Worm (Caenorhabditis elegans) whole organism, young adult: Measurements from ENCODE around the gene F42A10.5.
A peak's percentile ranks its signal among the peaks of the same experiment; 100 is the strongest.

ENCODE experiments used
- B0019.2 ChIP-seq: fragments of 200-800 bp; sonication (Bioruptor generic); conservative IDR thresholded peaks from 2 replicates; pipeline ENCODE4 v1.3.6; 2022; ENCODE audit warnings: missing genetic modification reagents, missing genetic modification characterization, missing compliant biosample characterization
- B0261.1 ChIP-seq: sonication (generic microtip); optimal IDR thresholded peaks from 2 replicates; lab custom pipeline; 2016; ENCODE audit warnings: mild to moderate bottlenecking, missing genetic modification characterization, moderate library complexity, missing compliant biosample characterization
- C06A6.2 ChIP-seq: fragments of 200-800 bp; sonication (Bioruptor generic); conservative IDR thresholded peaks from 2 replicates; pipeline ENCODE4 v1.3.6; 2022; ENCODE audit warnings: missing genetic modification characterization, missing compliant biosample characterization
- C17E4.6 ChIP-seq: fragments of 200-800 bp; sonication (Bioruptor generic); IDR thresholded peaks from 2 replicates; pipeline ENCODE4 v1.3.6; 2022; ENCODE audit warnings: missing genetic modification reagents, missing genetic modification characterization, missing compliant biosample characterization
- F10E7.11 ChIP-seq: sonication (generic microtip); optimal IDR thresholded peaks from 2 replicates; lab custom pipeline; 2017; ENCODE audit warnings: mild to moderate bottlenecking, missing genetic modification characterization, moderate library complexity, missing compliant biosample characterization
- F22D6.2 ChIP-seq: sonication (generic microtip); optimal IDR thresholded peaks from 2 replicates; lab custom pipeline; 2016; ENCODE audit warnings: mild to moderate bottlenecking, missing genetic modification characterization, missing compliant biosample characterization
- F57A8.1 ChIP-seq: fragments of 200-800 bp; sonication (Bioruptor generic); optimal IDR thresholded peaks from 2 replicates; lab custom pipeline; 2018; ENCODE audit warnings: mild to moderate bottlenecking, missing genetic modification characterization, moderate library complexity, missing compliant biosample characterization
- F57C9.4 ChIP-seq: sonication (generic microtip); optimal IDR thresholded peaks from 2 replicates; lab custom pipeline; 2017; ENCODE audit warnings: mild to moderate bottlenecking, missing genetic modification characterization, missing compliant biosample characterization
- T07F8.4 ChIP-seq: sonication (generic microtip); optimal IDR thresholded peaks from 2 replicates; lab custom pipeline; 2016; ENCODE audit warnings: mild to moderate bottlenecking, missing genetic modification characterization, moderate library complexity, missing compliant biosample characterization
- Y53F4B.3 ChIP-seq: fragments of 200-800 bp; sonication (Bioruptor generic); IDR thresholded peaks from 2 replicates; pipeline ENCODE4 v1.3.6; 2022; ENCODE audit warnings: missing genetic modification reagents, missing genetic modification characterization, missing compliant biosample characterization
- Y56A3A.18 ChIP-seq: fragments of 200-800 bp; sonication (Bioruptor generic); IDR thresholded peaks from 2 replicates; pipeline ENCODE4 v1.3.6; 2022; ENCODE audit warnings: missing genetic modification reagents, missing genetic modification characterization, missing compliant biosample characterization
- Y95B8A.8 ChIP-seq: fragments of 200-800 bp; sonication (Bioruptor generic); IDR thresholded peaks from 2 replicates; pipeline ENCODE4 v1.3.6; 2022; ENCODE audit warnings: missing genetic modification reagents, missing genetic modification characterization, missing compliant biosample characterization
- aptf-2 ChIP-seq: fragments of 200-800 bp; sonication (Bioruptor generic); conservative IDR thresholded peaks from 2 replicates; pipeline ENCODE4 v1.3.6; 2022; ENCODE audit warnings: missing genetic modification reagents, missing genetic modification characterization, missing compliant biosample characterization
- attf-3 ChIP-seq: fragments of 200-800 bp; sonication (Bioruptor generic); conservative IDR thresholded peaks from 2 replicates; pipeline ENCODE4 v1.3.6; 2022; ENCODE audit warnings: missing genetic modification reagents, missing genetic modification characterization, missing compliant biosample characterization
- attf-6 ChIP-seq: fragments of 200-800 bp; sonication (Bioruptor generic); IDR thresholded peaks from 2 replicates; pipeline ENCODE4 v1.3.6; 2022; ENCODE audit warnings: missing genetic modification reagents, missing genetic modification characterization, missing compliant biosample characterization
- bed-2 ChIP-seq: fragments of 200-800 bp; sonication (Bioruptor generic); IDR thresholded peaks from 2 replicates; pipeline ENCODE4 v1.3.6; 2022; ENCODE audit warnings: missing genetic modification reagents, missing genetic modification characterization, missing compliant biosample characterization
- ccch-3 ChIP-seq: fragments of 200-800 bp; sonication (Bioruptor generic); optimal IDR thresholded peaks from 2 replicates; lab custom pipeline; 2018; ENCODE audit warnings: mild to moderate bottlenecking, missing genetic modification characterization, missing compliant biosample characterization
- ceh-27 ChIP-seq: fragments of 200-800 bp; sonication (Bioruptor generic); optimal IDR thresholded peaks from 2 replicates; lab custom pipeline; 2018; ENCODE audit warnings: mild to moderate bottlenecking, missing genetic modification characterization, moderate library complexity, missing compliant biosample characterization
- ceh-58 ChIP-seq: fragments of 200-800 bp; sonication (Bioruptor generic); IDR thresholded peaks from 2 replicates; pipeline ENCODE4 v1.3.6; 2022; ENCODE audit warnings: missing genetic modification characterization, missing compliant biosample characterization
- chd-7 ChIP-seq: sonication (generic microtip); optimal IDR thresholded peaks from 2 replicates; lab custom pipeline; 2016; ENCODE audit warnings: mild to moderate bottlenecking, missing genetic modification characterization, moderate library complexity, missing compliant biosample characterization
- die-1 ChIP-seq: sonication (generic microtip); optimal IDR thresholded peaks from 2 replicates; lab custom pipeline; 2016; ENCODE audit warnings: missing genotype, mild to moderate bottlenecking, missing genetic modification characterization, missing compliant biosample characterization
- dpl-1 ChIP-seq: fragments of 150-350 bp; optimal IDR thresholded peaks from 2 replicates; lab custom pipeline; 2014; ENCODE audit warnings: missing biosample characterization, missing genetic modification reagents, missing genetic modification characterization
- efl-1 ChIP-seq: fragments of 150-350 bp; optimal IDR thresholded peaks from 2 replicates; lab custom pipeline; 2014; ENCODE audit warnings: missing biosample characterization, missing genetic modification reagents, missing genetic modification characterization
- egl-18 ChIP-seq: fragments of 200-800 bp; sonication (Bioruptor generic); IDR thresholded peaks from 2 replicates; pipeline ENCODE4 v1.3.6; 2022; ENCODE audit warnings: missing genetic modification reagents, missing genetic modification characterization, missing compliant biosample characterization
- ekl-4 ChIP-seq: fragments of 200-800 bp; sonication (Bioruptor generic); IDR thresholded peaks from 2 replicates; pipeline ENCODE4 v1.3.6; 2022; ENCODE audit warnings: missing genetic modification reagents, missing genetic modification characterization, missing compliant biosample characterization
- fkh-3 ChIP-seq: sonication (generic microtip); optimal IDR thresholded peaks from 2 replicates; lab custom pipeline; 2016; ENCODE audit warnings: mild to moderate bottlenecking, missing genetic modification characterization, missing compliant biosample characterization
- hlh-26 ChIP-seq: fragments of 200-800 bp; sonication (Bioruptor generic); conservative IDR thresholded peaks from 2 replicates; pipeline ENCODE4 v1.3.6; 2022; ENCODE audit warnings: missing genetic modification reagents, missing genetic modification characterization, missing compliant biosample characterization
- hmg-1.2 ChIP-seq: fragments of 200-800 bp; sonication (Bioruptor generic); IDR thresholded peaks from 2 replicates; pipeline ENCODE4 v1.3.6; 2022; ENCODE audit warnings: missing genetic modification reagents, missing genetic modification characterization, missing compliant biosample characterization
- hsf-1 ChIP-seq: fragments of 200-800 bp; sonication (Bioruptor generic); IDR thresholded peaks from 2 replicates; pipeline ENCODE4 v1.3.6; 2022; ENCODE audit warnings: missing genetic modification reagents, missing genetic modification characterization, missing compliant biosample characterization
- lin-35 ChIP-seq, 3 experiments: fragments of 150-350 bp in 2 of 3; sonication (generic microtip) in 1 of 3; optimal IDR thresholded peaks; 2 replicates each; lab custom pipeline; 2014 to 2018; ENCODE audit warnings: missing biosample characterization in 3 of 3, missing genetic modification characterization in 3 of 3, missing genetic modification reagents in 3 of 3
- lin-54 ChIP-seq: fragments of 200-800 bp; sonication (Bioruptor generic); optimal IDR thresholded peaks from 2 replicates; lab custom pipeline; 2018; ENCODE audit warnings: mild to moderate bottlenecking, missing genetic modification characterization, missing compliant biosample characterization
- lir-1 ChIP-seq: fragments of 200-800 bp; sonication (Bioruptor generic); conservative IDR thresholded peaks from 2 replicates; pipeline ENCODE4 v1.3.6; 2022; ENCODE audit warnings: missing genetic modification reagents, missing genetic modification characterization, missing compliant biosample characterization
- lsl-1 ChIP-seq: fragments of 200-800 bp; sonication (Bioruptor generic); optimal IDR thresholded peaks from 2 replicates; lab custom pipeline; 2018; ENCODE audit warnings: mild to moderate bottlenecking, missing genetic modification characterization, moderate library complexity, missing compliant biosample characterization
- madf-10 ChIP-seq: sonication (generic microtip); optimal IDR thresholded peaks from 2 replicates; lab custom pipeline; 2016; ENCODE audit warnings: mild to moderate bottlenecking, missing genetic modification characterization, missing compliant biosample characterization
- madf-3 ChIP-seq: fragments of 200-800 bp; sonication (Bioruptor generic); IDR thresholded peaks from 2 replicates; pipeline ENCODE4 v1.3.6; 2022; ENCODE audit warnings: missing genetic modification reagents, missing genetic modification characterization, missing compliant biosample characterization
- madf-6 ChIP-seq: fragments of 200-800 bp; sonication (Bioruptor generic); IDR thresholded peaks from 2 replicates; pipeline ENCODE4 v1.3.6; 2022; ENCODE audit warnings: missing genetic modification reagents, missing genetic modification characterization, missing compliant biosample characterization
- madf-8 ChIP-seq: fragments of 200-800 bp; sonication (Bioruptor generic); conservative IDR thresholded peaks from 2 replicates; pipeline ENCODE4 v1.3.6; 2022; ENCODE audit warnings: missing genetic modification reagents, missing genetic modification characterization, missing compliant biosample characterization
- mxl-1 ChIP-seq: sonication (generic microtip); optimal IDR thresholded peaks from 2 replicates; lab custom pipeline; 2016; ENCODE audit warnings: missing genetic modification characterization, missing compliant biosample characterization
- nfya-1 ChIP-seq: sonication (generic microtip); optimal IDR thresholded peaks from 2 replicates; lab custom pipeline; 2017; ENCODE audit warnings: antibody characterized with exemption, missing compliant biosample characterization, missing genetic modification characterization, borderline replicate concordance; ENCODE audit not compliant: insufficient read depth
- nfyb-1 ChIP-seq: fragments of 200-800 bp; sonication (Bioruptor generic); IDR thresholded peaks from 2 replicates; pipeline ENCODE4 v1.3.6; 2022; ENCODE audit warnings: missing genetic modification reagents, missing genetic modification characterization, missing compliant biosample characterization
- nhr-120 ChIP-seq: fragments of 200-800 bp; sonication (Bioruptor generic); IDR thresholded peaks from 2 replicates; pipeline ENCODE4 v1.3.6; 2022; ENCODE audit warnings: missing genetic modification characterization, missing compliant biosample characterization
- nhr-80 ChIP-seq: sonication (generic microtip); optimal IDR thresholded peaks from 2 replicates; lab custom pipeline; 2016; ENCODE audit warnings: missing genetic modification characterization, missing compliant biosample characterization
- pha-4 ChIP-seq: fragments of 150-350 bp; sonication (generic microtip); optimal IDR thresholded peaks from 2 replicates; lab custom pipeline; 2014; ENCODE audit warnings: missing biosample characterization, missing genetic modification reagents, missing genetic modification characterization
- rec-8 ChIP-seq, 2 experiments: sonication (generic microtip); optimal IDR thresholded peaks; 2 replicates each; lab custom pipeline; 2016; ENCODE audit warnings: mild to moderate bottlenecking in 2 of 2, missing genetic modification characterization in 2 of 2, missing genetic modification reagents in 2 of 2, missing genotype in 2 of 2, missing biosample characterization in 1 of 2, missing compliant biosample characterization in 1 of 2, moderate library complexity in 1 of 2
- snpc-3.4 ChIP-seq: sonication (generic microtip); optimal IDR thresholded peaks from 2 replicates; lab custom pipeline; 2017; ENCODE audit warnings: missing genetic modification characterization, mild to moderate bottlenecking, missing compliant biosample characterization, antibody characterized with exemption, moderate library complexity, missing genotype, missing genetic modification reagents
- somi-1 ChIP-seq: fragments of 200-800 bp; sonication (Bioruptor generic); optimal IDR thresholded peaks from 2 replicates; lab custom pipeline; 2018; ENCODE audit warnings: mild to moderate bottlenecking, missing genetic modification characterization, missing compliant biosample characterization
- xnd-1 ChIP-seq: sonication (generic microtip); optimal IDR thresholded peaks from 2 replicates; lab custom pipeline; 2016; ENCODE audit warnings: missing genotype, missing genetic modification reagents, missing genetic modification characterization, missing compliant biosample characterization
- ztf-18 ChIP-seq: sonication (generic microtip); optimal IDR thresholded peaks from 2 replicates; lab custom pipeline; 2016; ENCODE audit warnings: missing genotype, mild to moderate bottlenecking, missing genetic modification characterization, missing compliant biosample characterization
- ztf-26 ChIP-seq: sonication (generic microtip); optimal IDR thresholded peaks from 2 replicates; lab custom pipeline; 2017; ENCODE audit warnings: missing genetic modification characterization, missing compliant biosample characterization

The F42A10.5 gene

ce11 chrIII:6207881-6208280 lies 34.6 kb upstream of the F42A10.5 start, which contains the start of gene C23G10.2 (continued):
- TF ChIP-seq Y56A3A.18 (GFP tag; lab: Robert Waterston, UW) (peak; percentile 68; the same call in 1 of the 2 replicates), ceh-27 (GFP tag; lab: Kevin White, UChicago) (no peak), aptf-2 (GFP tag; lab: Robert Waterston, UW) (no peak), somi-1 (GFP tag; lab: Kevin White, UChicago) (no peak), hlh-26 (GFP tag; lab: Robert Waterston, UW) (no peak), B0019.2 (GFP tag; lab: Robert Waterston, UW) (no peak), ceh-58 (GFP tag; lab: Robert Waterston, UW) (no peak), lin-35 (GFP tag; optimal IDR thresholded peaks at IDR 0.05; lab: Kevin White, UChicago) (no peak), pha-4 (no peak), C17E4.6 (GFP tag; lab: Robert Waterston, UW) (no peak), die-1 (tag; lab: Kevin White, UChicago) (peak; percentile 31), Y95B8A.8 (0 out of 2 replicates have a peak, but pooled peaks have one; percentile 31), ekl-4 (peak; percentile 70; the same call in 1 of the 2 replicates), nfya-1 (no peak), T07F8.4 (tag; lab: Kevin White, UChicago) (no peak), B0261.1 (no peak), fkh-3 (tag; lab: Kevin White, UChicago) (no peak), C06A6.2 (GFP tag; lab: Robert Waterston, UW) (no peak), nhr-120 (no peak), ccch-3 (GFP tag; lab: Kevin White, UChicago) (no peak), hsf-1 (GFP tag; lab: Robert Waterston, UW) (peak; percentile 61), madf-10 (no peak), F57C9.4 (tag; lab: Kevin White, UChicago) (no peak), chd-7 (no peak), bed-2 (no peak), attf-3 (GFP tag; lab: Robert Waterston, UW) (no peak), egl-18 (GFP tag; lab: Robert Waterston, UW) (no peak), F57A8.1 (GFP tag; lab: Kevin White, UChicago) (no peak), ztf-18 (no peak), xnd-1 (tag; lab: Kevin White, UChicago) (peak; percentile 18), nhr-80 (tag; lab: Kevin White, UChicago) (no peak), lsl-1 (GFP tag; lab: Kevin White, UChicago) (peak; percentile 1), dpl-1 (GFP tag; lab: Kevin White, UChicago) (no peak), ztf-26 (no peak), lin-54 (GFP tag; lab: Kevin White, UChicago) (peak; percentile 16), F22D6.2 (tag; lab: Kevin White, UChicago) (no peak), mxl-1 (no peak), nfyb-1 (GFP tag; lab: Robert Waterston, UW) (0 out of 2 replicates have a peak, but pooled peaks have one; percentile 27), hmg-1.2 (GFP tag; lab: Robert Waterston, UW) (peak; percentile 30; the same call in 1 of the 2 replicates), Y53F4B.3 (no peak), snpc-3.4 (peak; percentile 54), madf-8 (GFP tag; lab: Robert Waterston, UW) (no peak), madf-6 (GFP tag; lab: Robert Waterston, UW) (peak; percentile 74), efl-1 (GFP tag; lab: Kevin White, UChicago) (peak; percentile 3), rec-8 (tag; optimal IDR thresholded peaks at IDR 0.05; lab: Kevin White, UChicago) (no peak), attf-6 (GFP tag; lab: Robert Waterston, UW) (no peak), F10E7.11 (tag; lab: Kevin White, UChicago) (no peak), madf-3 (peak; percentile 58; the same call in 1 of the 2 replicates), lir-1 (no peak)
